Worm (Caenorhabditis elegans) whole organism, young adult: ENCODE measurements around the gene jamp-1.

Experiments
- B0019.2 ChIP-seq: fragments of 200-800 bp; sonication (Bioruptor generic); conservative IDR thresholded peaks from 2 replicates; pipeline ENCODE4 v1.3.6; 2022; ENCODE audit warnings: missing genetic modification reagents, missing genetic modification characterization, missing compliant biosample characterization
- B0336.3 ChIP-seq: fragments of 200-800 bp; sonication (Bioruptor generic); IDR thresholded peaks from 2 replicates; pipeline ENCODE4 v1.3.6; 2022; ENCODE audit warnings: missing genetic modification characterization, missing compliant biosample characterization
- C06A6.2 ChIP-seq: fragments of 200-800 bp; sonication (Bioruptor generic); conservative IDR thresholded peaks from 2 replicates; pipeline ENCODE4 v1.3.6; 2022; ENCODE audit warnings: missing genetic modification characterization, missing compliant biosample characterization
- F22D6.2 ChIP-seq: sonication (generic microtip); optimal IDR thresholded peaks from 2 replicates; lab custom pipeline; 2016; ENCODE audit warnings: mild to moderate bottlenecking, missing genetic modification characterization, missing compliant biosample characterization
- F37B4.10 ChIP-seq: fragments of 200-800 bp; sonication (Bioruptor generic); IDR thresholded peaks from 2 replicates; pipeline ENCODE4 v1.3.6; 2022; ENCODE audit warnings: missing genetic modification characterization, missing compliant biosample characterization
- F39B2.1 ChIP-seq: fragments of 200-800 bp; sonication (Bioruptor generic); IDR thresholded peaks from 2 replicates; pipeline ENCODE4 v1.3.6; 2022; ENCODE audit warnings: missing genetic modification reagents, missing genetic modification characterization, missing compliant biosample characterization
- F49E8.2 ChIP-seq: sonication (generic microtip); optimal IDR thresholded peaks from 3 replicates; lab custom pipeline; 2017; ENCODE audit warnings: missing genetic modification characterization, mild to moderate bottlenecking, missing compliant biosample characterization, antibody characterized with exemption, moderate library complexity; ENCODE audit not compliant: insufficient read depth
- F57A8.1 ChIP-seq: fragments of 200-800 bp; sonication (Bioruptor generic); optimal IDR thresholded peaks from 2 replicates; lab custom pipeline; 2018; ENCODE audit warnings: mild to moderate bottlenecking, missing genetic modification characterization, moderate library complexity, missing compliant biosample characterization
- F57C9.4 ChIP-seq: sonication (generic microtip); optimal IDR thresholded peaks from 2 replicates; lab custom pipeline; 2017; ENCODE audit warnings: mild to moderate bottlenecking, missing genetic modification characterization, missing compliant biosample characterization
- T26A5.8 ChIP-seq: sonication (generic microtip); optimal IDR thresholded peaks from 2 replicates; lab custom pipeline; 2016; ENCODE audit warnings: missing genetic modification characterization, missing compliant biosample characterization
- Y53F4B.3 ChIP-seq: fragments of 200-800 bp; sonication (Bioruptor generic); IDR thresholded peaks from 2 replicates; pipeline ENCODE4 v1.3.6; 2022; ENCODE audit warnings: missing genetic modification reagents, missing genetic modification characterization, missing compliant biosample characterization
- Y56A3A.18 ChIP-seq: fragments of 200-800 bp; sonication (Bioruptor generic); IDR thresholded peaks from 2 replicates; pipeline ENCODE4 v1.3.6; 2022; ENCODE audit warnings: missing genetic modification reagents, missing genetic modification characterization, missing compliant biosample characterization
- Y67H2A.10 ChIP-seq: fragments of 200-800 bp; sonication (Bioruptor generic); conservative IDR thresholded peaks from 2 replicates; pipeline ENCODE4 v1.3.6; 2022; ENCODE audit warnings: missing genetic modification reagents, missing genetic modification characterization, missing compliant biosample characterization
- athp-1 ChIP-seq: sonication (generic microtip); optimal IDR thresholded peaks from 2 replicates; lab custom pipeline; 2017; ENCODE audit warnings: mild to moderate bottlenecking, missing genetic modification characterization, missing compliant biosample characterization
- bed-2 ChIP-seq: fragments of 200-800 bp; sonication (Bioruptor generic); IDR thresholded peaks from 2 replicates; pipeline ENCODE4 v1.3.6; 2022; ENCODE audit warnings: missing genetic modification reagents, missing genetic modification characterization, missing compliant biosample characterization
- ceh-58 ChIP-seq: fragments of 200-800 bp; sonication (Bioruptor generic); IDR thresholded peaks from 2 replicates; pipeline ENCODE4 v1.3.6; 2022; ENCODE audit warnings: missing genetic modification characterization, missing compliant biosample characterization
- ceh-79 ChIP-seq: sonication (generic microtip); optimal IDR thresholded peaks from 2 replicates; lab custom pipeline; 2017; ENCODE audit warnings: mild to moderate bottlenecking, missing genetic modification characterization, missing compliant biosample characterization
- ceh-91 ChIP-seq: fragments of 200-800 bp; sonication (Bioruptor generic); IDR thresholded peaks from 2 replicates; pipeline ENCODE4 v1.3.6; 2022; ENCODE audit warnings: missing genetic modification reagents, missing genetic modification characterization, missing compliant biosample characterization
- chd-7 ChIP-seq: sonication (generic microtip); optimal IDR thresholded peaks from 2 replicates; lab custom pipeline; 2016; ENCODE audit warnings: mild to moderate bottlenecking, missing genetic modification characterization, moderate library complexity, missing compliant biosample characterization
- dox-1 ChIP-seq: fragments of 200-800 bp; sonication (Bioruptor generic); IDR thresholded peaks from 2 replicates; pipeline ENCODE4 v1.3.6; 2022; ENCODE audit warnings: missing genetic modification reagents, missing genetic modification characterization, missing compliant biosample characterization
- dpff-1 ChIP-seq: sonication (generic microtip); optimal IDR thresholded peaks from 2 replicates; lab custom pipeline; 2017; ENCODE audit warnings: mild to moderate bottlenecking, missing genetic modification characterization, missing compliant biosample characterization
- ekl-4 ChIP-seq: fragments of 200-800 bp; sonication (Bioruptor generic); IDR thresholded peaks from 2 replicates; pipeline ENCODE4 v1.3.6; 2022; ENCODE audit warnings: missing genetic modification reagents, missing genetic modification characterization, missing compliant biosample characterization
- fkh-3 ChIP-seq: sonication (generic microtip); optimal IDR thresholded peaks from 2 replicates; lab custom pipeline; 2016; ENCODE audit warnings: mild to moderate bottlenecking, missing genetic modification characterization, missing compliant biosample characterization
- lag-1 ChIP-seq: fragments of 200-800 bp; sonication (Bioruptor generic); IDR thresholded peaks from 2 replicates; pipeline ENCODE4 v1.3.6; 2022; ENCODE audit warnings: missing genetic modification reagents, missing genetic modification characterization, missing compliant biosample characterization
- madf-10 ChIP-seq: sonication (generic microtip); optimal IDR thresholded peaks from 2 replicates; lab custom pipeline; 2016; ENCODE audit warnings: mild to moderate bottlenecking, missing genetic modification characterization, missing compliant biosample characterization
- madf-3 ChIP-seq: fragments of 200-800 bp; sonication (Bioruptor generic); IDR thresholded peaks from 2 replicates; pipeline ENCODE4 v1.3.6; 2022; ENCODE audit warnings: missing genetic modification reagents, missing genetic modification characterization, missing compliant biosample characterization
- madf-6 ChIP-seq: fragments of 200-800 bp; sonication (Bioruptor generic); IDR thresholded peaks from 2 replicates; pipeline ENCODE4 v1.3.6; 2022; ENCODE audit warnings: missing genetic modification reagents, missing genetic modification characterization, missing compliant biosample characterization
- mel-28 ChIP-seq: sonication (generic microtip); optimal IDR thresholded peaks from 2 replicates; lab custom pipeline; 2016; ENCODE audit warnings: borderline replicate concordance, mild to moderate bottlenecking, missing genetic modification characterization, missing compliant biosample characterization
- mes-4 ChIP-seq: sonication (generic microtip); optimal IDR thresholded peaks from 2 replicates; lab custom pipeline; 2016; ENCODE audit warnings: missing genotype, missing genetic modification characterization, missing compliant biosample characterization
- mxl-1 ChIP-seq: sonication (generic microtip); optimal IDR thresholded peaks from 2 replicates; lab custom pipeline; 2016; ENCODE audit warnings: missing genetic modification characterization, missing compliant biosample characterization
- nfya-1 ChIP-seq: sonication (generic microtip); optimal IDR thresholded peaks from 2 replicates; lab custom pipeline; 2017; ENCODE audit warnings: antibody characterized with exemption, missing compliant biosample characterization, missing genetic modification characterization, borderline replicate concordance; ENCODE audit not compliant: insufficient read depth
- pha-4 ChIP-seq: fragments of 150-350 bp; sonication (generic microtip); optimal IDR thresholded peaks from 2 replicates; lab custom pipeline; 2014; ENCODE audit warnings: missing biosample characterization, missing genetic modification reagents, missing genetic modification characterization
- rpc-1 ChIP-seq, 2 experiments: fragments of 150-350 bp in 1 of 2; sonication (generic microtip) in 1 of 2; optimal IDR thresholded peaks; 2 replicates each; lab custom pipeline; 2014 to 2018; ENCODE audit warnings: missing biosample characterization in 1 of 2, missing genetic modification characterization in 1 of 2, missing genetic modification reagents in 1 of 2, missing genotype in 1 of 2
- sdz-38 ChIP-seq: sonication (generic microtip); optimal IDR thresholded peaks from 2 replicates; lab custom pipeline; 2016; ENCODE audit warnings: missing genotype, missing genetic modification characterization, missing compliant biosample characterization
- snpc-3.4 ChIP-seq: sonication (generic microtip); optimal IDR thresholded peaks from 2 replicates; lab custom pipeline; 2017; ENCODE audit warnings: missing genetic modification characterization, mild to moderate bottlenecking, missing compliant biosample characterization, antibody characterized with exemption, moderate library complexity, missing genotype, missing genetic modification reagents
- sptf-2 ChIP-seq: fragments of 200-800 bp; sonication (Bioruptor generic); optimal IDR thresholded peaks from 2 replicates; lab custom pipeline; 2018; ENCODE audit warnings: mild to moderate bottlenecking, missing genetic modification characterization, missing compliant biosample characterization
- tbx-9 ChIP-seq: sonication (generic microtip); optimal IDR thresholded peaks from 2 replicates; lab custom pipeline; 2016; ENCODE audit warnings: borderline replicate concordance, missing genetic modification characterization, inconsistent platforms, missing compliant biosample characterization
- tlf-1 ChIP-seq: fragments of 200-800 bp; sonication (Bioruptor generic); optimal IDR thresholded peaks from 2 replicates; lab custom pipeline; 2018; ENCODE audit warnings: mild to moderate bottlenecking, missing genetic modification characterization, missing compliant biosample characterization
- zfh-2 ChIP-seq: fragments of 200-800 bp; sonication (Bioruptor generic); conservative IDR thresholded peaks from 2 replicates; pipeline ENCODE4 v1.3.6; 2022; ENCODE audit warnings: missing genetic modification reagents, missing genetic modification characterization, missing compliant biosample characterization
- ztf-22 ChIP-seq: fragments of 200-800 bp; sonication (Bioruptor generic); optimal IDR thresholded peaks from 2 replicates; lab custom pipeline; 2018; ENCODE audit warnings: mild to moderate bottlenecking, missing genetic modification characterization, moderate library complexity, missing compliant biosample characterization
- ztf-25 ChIP-seq: fragments of 200-800 bp; sonication (Bioruptor generic); IDR thresholded peaks from 2 replicates; pipeline ENCODE4 v1.3.6; 2022; ENCODE audit warnings: missing genetic modification reagents, missing genetic modification characterization, missing compliant biosample characterization
- ztf-26 ChIP-seq: sonication (generic microtip); optimal IDR thresholded peaks from 2 replicates; lab custom pipeline; 2017; ENCODE audit warnings: missing genetic modification characterization, missing compliant biosample characterization
- ztf-28 ChIP-seq: fragments of 200-800 bp; sonication (Bioruptor generic); IDR thresholded peaks from 2 replicates; pipeline ENCODE4 v1.3.6; 2022; ENCODE audit warnings: missing genetic modification reagents, missing genetic modification characterization, missing compliant biosample characterization
- ztf-3 ChIP-seq: fragments of 200-800 bp; sonication (Bioruptor generic); optimal IDR thresholded peaks from 2 replicates; lab custom pipeline; 2018; ENCODE audit warnings: mild to moderate bottlenecking, missing genetic modification characterization, missing compliant biosample characterization

jamp-1 gene

DNA sequence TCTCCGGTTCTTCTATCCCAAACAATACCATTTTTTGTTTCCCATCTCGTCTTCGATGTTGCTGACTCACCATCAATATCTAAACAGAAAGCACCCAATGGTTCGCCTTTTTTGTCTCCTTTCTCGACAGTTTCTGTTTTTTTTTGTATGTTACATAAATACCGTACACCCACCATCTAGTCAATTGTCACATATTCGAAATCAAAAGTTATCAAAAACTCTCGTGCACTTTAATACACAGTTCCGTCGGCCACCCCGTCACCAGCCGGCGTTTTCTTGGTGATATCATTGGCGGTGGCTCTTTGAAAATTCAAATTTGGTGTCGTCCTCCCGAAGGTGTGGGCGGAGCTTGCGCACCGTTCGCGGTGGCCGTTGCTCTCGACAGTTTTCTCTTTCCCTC lies 43.1 kb downstream of the jamp-1 start:
- TF ChIP-seq zfh-2 (GFP tag; lab: Robert Waterston, UW) (peak; percentile 63; the same call in 1 of the 2 replicates), T26A5.8 (tag; lab: Kevin White, UChicago) (no peak)

DNA sequence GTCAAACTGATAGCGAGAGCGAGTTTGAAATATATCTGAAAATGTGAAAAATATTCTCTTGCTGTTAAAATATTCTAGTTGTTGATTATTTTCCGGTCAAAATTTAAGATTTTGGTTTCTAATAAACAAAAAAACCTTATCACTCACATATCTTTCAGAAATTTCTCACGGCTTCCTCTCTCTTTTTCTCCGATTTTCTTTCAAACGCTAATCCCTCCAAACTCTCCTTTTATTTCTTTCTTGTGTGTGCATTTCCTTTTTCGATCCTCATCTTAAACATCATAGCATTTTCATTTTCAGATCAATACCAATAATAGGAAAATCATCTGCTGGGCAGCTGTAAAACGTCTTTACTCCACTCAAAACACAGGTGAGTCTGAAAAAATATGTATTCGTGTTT lies 47.8 kb downstream of the jamp-1 start, which contains the start of gene fos-1:
Gene fos-1, plus strand, starts transcription at position 301 of the 400 bp plus-strand sequence.
- TF ChIP-seq F22D6.2 (tag; lab: Kevin White, UChicago): no peak
- no peak for TF ChIP-seq ceh-58 (GFP tag; lab: Robert Waterston, UW)
- TF ChIP-seq F49E8.2: no peak
- TF ChIP-seq B0336.3: no peak

DNA sequence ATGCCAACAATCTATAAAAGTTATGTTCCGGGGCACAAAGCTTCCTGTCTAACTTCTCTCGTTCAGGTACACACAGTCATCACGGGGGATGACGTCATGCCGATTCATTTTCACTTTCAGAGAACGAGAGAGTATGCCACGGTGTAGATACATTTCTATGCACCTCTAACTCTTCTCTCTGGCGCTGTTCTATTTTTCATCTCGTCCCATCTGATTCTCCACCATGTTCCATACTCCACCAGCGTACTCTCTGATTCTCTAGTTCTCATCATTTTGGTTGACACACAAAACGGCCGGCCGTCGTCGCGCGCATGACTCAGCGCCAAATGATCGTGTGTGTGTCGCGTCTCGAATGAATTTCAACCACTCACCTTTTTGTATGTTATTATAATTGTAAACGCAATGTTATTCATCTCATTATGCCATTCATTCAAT lies 50.7 kb downstream of the jamp-1 start:
- peak; percentile 93 for TF ChIP-seq madf-10 (tag; lab: Kevin White, UChicago)
- TF ChIP-seq bed-2 (GFP tag; lab: Robert Waterston, UW): no peak
- TF ChIP-seq Y67H2A.10 (GFP tag; lab: Robert Waterston, UW): peak; percentile 40; the same call in 1 of the 2 replicates
- peak; percentile 69 for TF ChIP-seq athp-1 (tag; lab: Kevin White, UChicago)
- peak; percentile 89; the same call in 1 of the 2 replicates for TF ChIP-seq F37B4.10 (GFP tag; lab: Robert Waterston, UW)
- TF ChIP-seq tbx-9: no peak
- TF ChIP-seq mel-28: no peak
- TF ChIP-seq ekl-4 (GFP tag; lab: Robert Waterston, UW): peak; percentile 82
- TF ChIP-seq chd-7: peak; percentile 96
- peak; percentile 27 for TF ChIP-seq ztf-3 (GFP tag; lab: Kevin White, UChicago)
- TF ChIP-seq F57A8.1: no peak
- TF ChIP-seq mes-4 (tag; lab: Kevin White, UChicago): no peak
- TF ChIP-seq snpc-3.4 (tag; lab: Kevin White, UChicago): no peak
- peak; percentile 43; the same call in 1 of the 2 replicates for TF ChIP-seq madf-6 (GFP tag; lab: Robert Waterston, UW)
- TF ChIP-seq dox-1 (GFP tag; lab: Robert Waterston, UW): peak; percentile 91
- no peak for TF ChIP-seq nfya-1
- TF ChIP-seq tlf-1 (GFP tag; lab: Kevin White, UChicago): peak; percentile 85
- no peak for TF ChIP-seq F57C9.4 (tag; lab: Kevin White, UChicago)
- no peak for TF ChIP-seq ceh-79 (tag; lab: Kevin White, UChicago)
- TF ChIP-seq ztf-22 (GFP tag; lab: Kevin White, UChicago): peak; percentile 83
- no peak for TF ChIP-seq ceh-91
- no peak for TF ChIP-seq dpff-1 (tag; lab: Kevin White, UChicago)
- TF ChIP-seq madf-3 (GFP tag; lab: Robert Waterston, UW): peak; percentile 83; the same call in 1 of the 2 replicates
- TF ChIP-seq ztf-28 (GFP tag; lab: Robert Waterston, UW): no peak
- TF ChIP-seq ztf-25 (GFP tag; lab: Robert Waterston, UW): no peak
- no peak for TF ChIP-seq Y53F4B.3 (GFP tag; lab: Robert Waterston, UW)
- TF ChIP-seq fkh-3: no peak
- TF ChIP-seq ztf-26: peak; percentile 92
- peak; percentile 89; the same call in 1 of the 2 replicates for TF ChIP-seq Y56A3A.18
- TF ChIP-seq B0019.2 (GFP tag; lab: Robert Waterston, UW): no peak
- TF ChIP-seq sdz-38: no peak
- no peak for TF ChIP-seq lag-1 (GFP tag; lab: Robert Waterston, UW)
- TF ChIP-seq mxl-1: no peak
- peak; percentile 90 for TF ChIP-seq zfh-2 (GFP tag; lab: Robert Waterston, UW)
- no peak for TF ChIP-seq F49E8.2
- TF ChIP-seq pha-4: peak; percentile 27
- TF ChIP-seq C06A6.2 (GFP tag; lab: Robert Waterston, UW): peak; percentile 78
- TF ChIP-seq F39B2.1 (GFP tag; lab: Robert Waterston, UW): no peak
- TF ChIP-seq T26A5.8 (tag; lab: Kevin White, UChicago): no peak
- TF ChIP-seq sptf-2 (GFP tag; lab: Kevin White, UChicago): no peak
- no peak for TF ChIP-seq rpc-1 (optimal IDR thresholded peaks at IDR 0.05; lab: Kevin White, UChicago)
- TF ChIP-seq rpc-1 (tag; optimal IDR thresholded peaks at IDR 0.05; lab: Kevin White, UChicago): no peak
